Fruit fly (Drosophila melanogaster) whole organism, prepupa: Measurements from ENCODE around the gene Vajk3.

Experiments used
- Sox14 ChIP-seq: fragments of 200-800 bp; sonication (Bioruptor generic); optimal IDR thresholded peaks from 3 replicates; lab custom pipeline; 2016; ENCODE audit warnings: missing biosample characterization, missing genetic modification characterization
- pdm3 ChIP-seq: fragments of 200-800 bp; sonication (Bioruptor generic); optimal IDR thresholded peaks from 3 replicates; lab custom pipeline; 2016; ENCODE audit warnings: missing biosample characterization, missing genetic modification characterization
- ss ChIP-seq, 2 experiments: fragments of 200-800 bp; sonication (Bioruptor generic); optimal IDR thresholded peaks; 2 replicates in 1 of 2; 3 replicates in 1 of 2; lab custom pipeline; 2017 to 2018; ENCODE audit warnings: mild to moderate bottlenecking in 2 of 2, missing biosample characterization in 2 of 2, missing genetic modification characterization in 2 of 2, moderate library complexity in 1 of 2

DNA sequence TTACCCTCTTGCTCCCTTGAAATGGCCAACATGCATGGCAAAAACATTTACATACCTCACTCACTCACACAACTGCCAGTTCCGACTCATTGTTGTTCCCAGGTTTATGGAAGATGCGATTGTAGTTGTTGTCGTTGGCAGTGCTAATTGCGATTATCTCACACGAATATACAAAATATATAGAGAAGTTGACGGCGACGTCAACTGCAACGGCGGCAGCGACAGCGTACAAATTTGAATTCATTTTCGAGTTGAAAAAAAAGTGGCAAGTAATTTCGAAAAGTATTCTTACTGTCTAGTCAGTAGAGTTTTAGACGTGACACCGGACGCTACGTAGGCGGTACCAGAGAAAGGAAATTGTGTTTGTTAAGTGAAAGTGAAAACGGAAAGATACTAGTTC lies 32.9 kb downstream of the Vajk3 start, which contains the start of gene Ance-3:
- no peak for TF ChIP-seq Sox14 (GFP tag; lab: Kevin White, UChicago)
- no peak for TF ChIP-seq pdm3 (GFP tag; lab: Kevin White, UChicago)
- no peak for TF ChIP-seq ss (GFP tag; optimal IDR thresholded peaks at IDR 0.05; lab: Kevin White, UChicago)
